Worm (Caenorhabditis elegans) whole organism, late embryonic: ENCODE data around the gene ZK1240.11.

ENCODE experiments used
- lin-11 ChIP-seq: fragments of 200-800 bp; sonication (Bioruptor generic); optimal IDR thresholded peaks from 2 replicates; lab custom pipeline; 2018; ENCODE audit warnings: mild to moderate bottlenecking, missing genetic modification characterization, missing compliant biosample characterization
- unc-55 ChIP-seq: sonication (generic microtip); optimal IDR thresholded peaks from 2 replicates; lab custom pipeline; 2017; ENCODE audit warnings: missing biosample characterization, missing genetic modification reagents, missing genetic modification characterization

DNA sequence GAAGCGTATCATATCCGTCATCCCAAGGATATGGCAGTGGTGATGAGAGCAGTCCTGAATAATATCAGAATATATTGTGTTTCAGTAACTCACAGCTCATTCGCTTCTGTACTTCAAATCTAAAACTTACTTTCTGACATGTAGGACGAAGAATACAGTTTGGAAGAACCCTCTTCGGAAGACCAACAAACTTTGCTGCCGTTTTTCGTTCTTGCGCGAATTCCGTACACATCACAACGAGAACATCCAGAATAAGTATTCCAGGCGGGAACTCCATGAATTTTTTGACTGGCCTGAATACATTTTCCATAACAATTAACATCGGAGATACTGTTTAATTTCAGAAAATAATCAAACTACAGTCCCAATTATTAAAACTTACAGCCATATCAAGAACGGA lies 47.6 kb upstream of the ZK1240.11 start, which contains the start of gene K09F6.15:
- TF ChIP-seq unc-55 (GFP tag; lab: Kevin White, UChicago) (no peak), lin-11 (tag; lab: Kevin White, UChicago) (no peak)
